Worm (Caenorhabditis elegans) whole organism, L1 larva: ENCODE results near the gene irld-27.

Source experiments
- C04F5.9 ChIP-seq: sonication (generic microtip); optimal IDR thresholded peaks from 2 replicates; lab custom pipeline; 2016; ENCODE audit warnings: missing genetic modification characterization, missing compliant biosample characterization
- C16A3.4 ChIP-seq: fragments of 150-350 bp; optimal IDR thresholded peaks from 2 replicates; lab custom pipeline; 2014; ENCODE audit warnings: missing biosample characterization, missing genetic modification characterization
- C34B4.2 ChIP-seq: sonication (generic microtip); optimal IDR thresholded peaks from 2 replicates; lab custom pipeline; 2017; ENCODE audit warnings: mild to moderate bottlenecking, missing genetic modification characterization, missing compliant biosample characterization
- aha-1 ChIP-seq: fragments of 150-350 bp; optimal IDR thresholded peaks from 2 replicates; lab custom pipeline; 2014; ENCODE audit warnings: missing biosample characterization, missing genetic modification characterization
- alr-1 ChIP-seq: fragments of 200-800 bp; sonication (Bioruptor generic); optimal IDR thresholded peaks from 2 replicates; lab custom pipeline; 2018; ENCODE audit warnings: borderline replicate concordance, mild to moderate bottlenecking, missing genetic modification characterization, missing compliant biosample characterization
- blmp-1 ChIP-seq: fragments of 150-350 bp; optimal IDR thresholded peaks from 2 replicates; lab custom pipeline; 2014; ENCODE audit warnings: missing biosample characterization, missing genetic modification characterization
- ceh-63 ChIP-seq: fragments of 200-800 bp; sonication (Bioruptor generic); optimal IDR thresholded peaks from 2 replicates; lab custom pipeline; 2018; ENCODE audit warnings: mild to moderate bottlenecking, missing genetic modification characterization, missing compliant biosample characterization
- ceh-8 ChIP-seq: fragments of 200-800 bp; sonication (Bioruptor generic); optimal IDR thresholded peaks from 2 replicates; lab custom pipeline; 2018; ENCODE audit warnings: mild to moderate bottlenecking, missing genetic modification characterization, moderate library complexity, missing compliant biosample characterization
- ceh-82 ChIP-seq, 3 experiments: fragments of 150-350 bp in 1 of 3; sonication (generic microtip) in 2 of 3; optimal IDR thresholded peaks; 2 replicates each; lab custom pipeline; 2014 to 2017; ENCODE audit warnings: missing biosample characterization in 3 of 3, missing genetic modification characterization in 3 of 3
- ceh-90 ChIP-seq: sonication (generic microtip); optimal IDR thresholded peaks from 2 replicates; lab custom pipeline; 2016; ENCODE audit warnings: missing genetic modification characterization, missing compliant biosample characterization
- ces-1 ChIP-seq: fragments of 150-350 bp; optimal IDR thresholded peaks from 2 replicates; lab custom pipeline; 2014; ENCODE audit warnings: missing biosample characterization, missing genetic modification reagents, missing genetic modification characterization
- efl-1 ChIP-seq, 4 experiments: fragments of 150-350 bp; optimal IDR thresholded peaks in 3 of 4; peaks in 1 of 4; 1 replicate in 1 of 4; 2 replicates in 3 of 4; lab custom pipeline; 2014; ENCODE audit warnings: missing biosample characterization in 2 of 4, missing genetic modification characterization in 2 of 4, missing genetic modification reagents in 2 of 4
- efl-3 ChIP-seq: fragments of 200-800 bp; sonication (Bioruptor generic); optimal IDR thresholded peaks from 2 replicates; lab custom pipeline; 2018; ENCODE audit warnings: mild to moderate bottlenecking, missing genetic modification characterization, missing compliant biosample characterization
- egl-27 ChIP-seq, 2 experiments: fragments of 150-350 bp in 1 of 2; sonication (generic microtip); optimal IDR thresholded peaks; 3 replicates each; lab custom pipeline; 2017 to 2018; ENCODE audit warnings: missing biosample characterization in 2 of 2, missing genetic modification characterization in 2 of 2, missing genetic modification reagents in 2 of 2
- ets-5 ChIP-seq: fragments of 200-800 bp; sonication (Bioruptor generic); IDR thresholded peaks from 2 replicates; pipeline ENCODE4 v1.3.6; 2022; ENCODE audit warnings: missing genetic modification characterization, missing compliant biosample characterization
- fkh-4 ChIP-seq: sonication (generic microtip); optimal IDR thresholded peaks from 2 replicates; lab custom pipeline; 2016; ENCODE audit warnings: missing compliant biosample characterization, missing genetic modification characterization, borderline replicate concordance
- grh-1 ChIP-seq: fragments of 200-800 bp; sonication (Bioruptor generic); IDR thresholded peaks from 2 replicates; pipeline ENCODE4 v1.3.6; 2022; ENCODE audit warnings: missing genetic modification reagents, missing genetic modification characterization, missing compliant biosample characterization
- hlh-17 ChIP-seq: fragments of 200-800 bp; sonication (Bioruptor generic); optimal IDR thresholded peaks from 2 replicates; lab custom pipeline; 2018; ENCODE audit warnings: missing genetic modification characterization, mild to moderate bottlenecking, missing compliant biosample characterization, moderate library complexity, borderline replicate concordance
- hlh-4 ChIP-seq: sonication (generic microtip); optimal IDR thresholded peaks from 2 replicates; lab custom pipeline; 2016; ENCODE audit warnings: mild to moderate bottlenecking, missing genetic modification characterization, missing compliant biosample characterization
- hpl-2 ChIP-seq: fragments of 150-350 bp; optimal IDR thresholded peaks from 2 replicates; lab custom pipeline; 2014; ENCODE audit warnings: missing biosample characterization, missing genetic modification reagents, missing genetic modification characterization
- irx-1 ChIP-seq: sonication (generic microtip); optimal IDR thresholded peaks from 2 replicates; lab custom pipeline; 2016; ENCODE audit warnings: missing genetic modification characterization, missing compliant biosample characterization
- jun-1 ChIP-seq: fragments of 150-350 bp; optimal IDR thresholded peaks from 2 replicates; lab custom pipeline; 2014; ENCODE audit warnings: missing biosample characterization, missing genetic modification reagents, missing genetic modification characterization
- lin-13 ChIP-seq: fragments of 150-350 bp; optimal IDR thresholded peaks from 2 replicates; lab custom pipeline; 2014; ENCODE audit warnings: missing biosample characterization, missing genetic modification reagents, missing genetic modification characterization
- lin-14 ChIP-seq: fragments of 200-800 bp; sonication (Bioruptor generic); optimal IDR thresholded peaks from 2 replicates; lab custom pipeline; 2018; ENCODE audit warnings: mild to moderate bottlenecking, missing genetic modification characterization, moderate library complexity, missing compliant biosample characterization
- lin-15B ChIP-seq: fragments of 150-350 bp; sonication (generic microtip); optimal IDR thresholded peaks from 3 replicates; lab custom pipeline; 2014; ENCODE audit warnings: missing biosample characterization, missing genetic modification characterization
- lin-39 ChIP-seq: fragments of 150-350 bp; optimal IDR thresholded peaks from 2 replicates; lab custom pipeline; 2014; ENCODE audit warnings: missing biosample characterization, missing genetic modification reagents, missing genetic modification characterization
- lsy-2 ChIP-seq, 2 experiments: fragments of 150-350 bp; optimal IDR thresholded peaks; 2 replicates each; lab custom pipeline; 2014; ENCODE audit warnings: missing biosample characterization in 2 of 2, missing genetic modification characterization in 2 of 2
- mab-9 ChIP-seq: fragments of 200-800 bp; sonication (Bioruptor generic); IDR thresholded peaks from 2 replicates; pipeline ENCODE4 v1.3.6; 2022; ENCODE audit warnings: missing genetic modification reagents, missing genetic modification characterization, missing compliant biosample characterization
- nhr-11 ChIP-seq: fragments of 150-350 bp; optimal IDR thresholded peaks from 2 replicates; lab custom pipeline; 2014; ENCODE audit warnings: missing biosample characterization, missing genetic modification characterization
- nhr-19 ChIP-seq: fragments of 200-800 bp; sonication (Bioruptor generic); conservative IDR thresholded peaks from 2 replicates; pipeline ENCODE4 v1.3.6; 2022; ENCODE audit warnings: missing genetic modification characterization, missing compliant biosample characterization
- nhr-71 ChIP-seq: sonication (generic microtip); optimal IDR thresholded peaks from 2 replicates; lab custom pipeline; 2016; ENCODE audit warnings: mild to moderate bottlenecking, missing genetic modification characterization, moderate library complexity, missing compliant biosample characterization
- nhr-76 ChIP-seq: sonication (generic microtip); optimal IDR thresholded peaks from 2 replicates; lab custom pipeline; 2017; ENCODE audit warnings: missing biosample characterization, missing genetic modification characterization
- nhr-84 ChIP-seq: sonication (generic microtip); optimal IDR thresholded peaks from 2 replicates; lab custom pipeline; 2017; ENCODE audit warnings: missing biosample characterization, missing genetic modification characterization
- nhr-85 ChIP-seq: sonication (generic microtip); peaks from one replicate; lab custom pipeline; 2016; ENCODE audit warnings: missing genetic modification characterization, inconsistent platforms, missing compliant biosample characterization
- pax-3 ChIP-seq: fragments of 200-800 bp; sonication (Bioruptor generic); optimal IDR thresholded peaks from 2 replicates; lab custom pipeline; 2018; ENCODE audit warnings: mild to moderate bottlenecking, missing genetic modification characterization, moderate library complexity, missing compliant biosample characterization
- rnt-1 ChIP-seq: sonication (generic microtip); optimal IDR thresholded peaks from 2 replicates; lab custom pipeline; 2016; ENCODE audit warnings: mild to moderate bottlenecking, missing genetic modification characterization, moderate library complexity, missing compliant biosample characterization
- skn-1 ChIP-seq: fragments of 150-350 bp; optimal IDR thresholded peaks from 2 replicates; lab custom pipeline; 2014; ENCODE audit warnings: missing biosample characterization, missing genetic modification characterization
- snu-23 ChIP-seq: sonication (generic microtip); optimal IDR thresholded peaks from 2 replicates; lab custom pipeline; 2016; ENCODE audit warnings: missing genetic modification characterization, missing compliant biosample characterization
- sptf-1 ChIP-seq: fragments of 150-350 bp; optimal IDR thresholded peaks from 2 replicates; lab custom pipeline; 2014; ENCODE audit warnings: missing biosample characterization, missing genetic modification characterization
- tlp-1 ChIP-seq: fragments of 150-350 bp; optimal IDR thresholded peaks from 2 replicates; lab custom pipeline; 2014; ENCODE audit warnings: missing biosample characterization, missing genetic modification characterization
- unc-130 ChIP-seq: fragments of 150-350 bp; optimal IDR thresholded peaks from 2 replicates; lab custom pipeline; 2017; ENCODE audit warnings: missing biosample characterization, missing genetic modification characterization, inconsistent platforms
- unc-30 ChIP-seq: sonication (generic microtip); optimal IDR thresholded peaks from 2 replicates; lab custom pipeline; 2017; ENCODE audit warnings: missing biosample characterization, missing genetic modification characterization
- unc-62 ChIP-seq: fragments of 150-350 bp; optimal IDR thresholded peaks from 2 replicates; lab custom pipeline; 2014; ENCODE audit warnings: missing biosample characterization, missing genetic modification reagents, missing genetic modification characterization
- unc-98 ChIP-seq: fragments of 200-800 bp; sonication (Bioruptor generic); IDR thresholded peaks from 2 replicates; pipeline ENCODE4 v1.3.6; 2022; ENCODE audit warnings: missing genetic modification characterization, missing compliant biosample characterization
- ztf-4 ChIP-seq: fragments of 150-350 bp; optimal IDR thresholded peaks from 2 replicates; lab custom pipeline; 2014; ENCODE audit warnings: missing biosample characterization, missing genetic modification characterization

irld-27 gene

DNA sequence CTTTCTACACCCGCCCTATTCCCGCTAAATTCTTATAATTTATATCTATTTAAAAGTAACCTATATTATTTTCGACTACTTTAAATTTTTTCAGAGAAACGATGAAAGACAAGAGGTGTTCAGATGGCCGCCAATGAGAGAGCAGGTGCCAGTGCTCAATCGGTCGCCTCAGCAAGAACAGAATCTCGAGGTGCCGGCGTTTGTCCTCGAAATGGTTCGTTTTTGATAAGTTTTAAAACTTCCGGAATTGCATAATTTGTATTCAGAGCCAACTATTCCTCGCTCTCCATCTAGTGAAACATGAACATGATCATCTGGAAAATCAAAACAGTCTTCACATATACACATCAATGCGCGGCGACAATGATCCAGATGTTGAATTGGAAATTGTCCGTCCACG lies 38.9 kb downstream of the irld-27 start, which contains the start of gene bath-23:
bath-23 (plus strand) TSS at position 301 of the 400 bp plus-strand sequence.
- TF ChIP-seq nhr-71 (tag; lab: Kevin White, UChicago) (no peak), ceh-63 (GFP tag; lab: Kevin White, UChicago) (no peak), nhr-11 (no peak), fkh-4 (tag; lab: Kevin White, UChicago) (no peak), lin-13 (GFP tag; lab: Kevin White, UChicago) (no peak), C34B4.2 (tag; lab: Kevin White, UChicago) (no peak), hlh-17 (no peak), nhr-76 (tag; lab: Kevin White, UChicago) (no peak), unc-30 (tag; lab: Kevin White, UChicago) (no peak), unc-62 (GFP tag; lab: Kevin White, UChicago) (no peak), snu-23 (no peak), alr-1 (tag; lab: Kevin White, UChicago) (no peak), tlp-1 (tag; lab: Kevin White, UChicago) (no peak)

ce11 chrII:3373875-3374274 lies 41.7 kb downstream of the irld-27 start:
- TF ChIP-seq unc-130 (no peak), C04F5.9 (tag; lab: Kevin White, UChicago) (no peak), efl-1 (optimal IDR thresholded peaks at IDR 0.05; lab: Kevin White, UChicago) (peak in 1 of 2 experiments; percentile 4), efl-1 (GFP tag; optimal IDR thresholded peaks at IDR 0.05 in 1 of 2; lab: Kevin White, UChicago) (no peak), blmp-1 (tag; lab: Kevin White, UChicago) (peak; percentile 8)

- TF ChIP-seq efl-1 (optimal IDR thresholded peaks at IDR 0.05; lab: Kevin White, UChicago) (no peak), efl-1 (GFP tag; optimal IDR thresholded peaks at IDR 0.05 in 1 of 2; lab: Kevin White, UChicago) (no peak), efl-3 (no peak), mab-9 (GFP tag; lab: Robert Waterston, UW) (no peak), hlh-17 (no peak), rnt-1 (no peak), irx-1 (tag; lab: Kevin White, UChicago) (no peak), hlh-4 (no peak), grh-1 (no peak), ces-1 (GFP tag; lab: Kevin White, UChicago) (no peak), aha-1 (tag; lab: Kevin White, UChicago) (no peak)
Measured at ce11 chrII:3374779-3375178, 42.6 kb downstream of the irld-27 start, which contains the start of gene bath-10. Gene bath-10, plus strand, starts transcription at chrII:3375079.

DNA sequence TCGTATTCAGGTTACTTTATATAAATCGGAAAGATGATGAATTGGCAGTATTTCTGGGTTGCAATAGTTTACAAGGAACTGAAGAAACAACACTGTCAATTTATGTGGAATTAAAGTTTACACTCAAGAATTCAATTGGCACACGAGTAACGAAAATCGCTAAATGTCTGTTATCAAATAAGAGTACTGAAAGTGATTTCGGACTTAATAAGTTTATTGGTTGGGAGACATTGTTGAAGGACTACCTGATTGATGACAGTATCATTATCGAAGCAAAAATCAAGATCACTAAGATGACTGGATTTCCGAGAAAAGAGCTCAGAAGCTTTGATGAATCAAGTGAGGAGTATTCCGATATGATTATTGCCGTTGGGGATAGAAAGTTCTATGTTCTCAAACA lies 43.2 kb downstream of the irld-27 start:
- TF ChIP-seq hlh-4 (no peak), efl-3 (no peak), lin-39 (tag; lab: Kevin White, UChicago) (no peak), tlp-1 (tag; lab: Kevin White, UChicago) (no peak), ceh-8 (no peak), egl-27 (tag; optimal IDR thresholded peaks at IDR 0.05; lab: Kevin White, UChicago) (no peak), ets-5 (GFP tag; lab: Robert Waterston, UW) (no peak), unc-98 (no peak), hpl-2 (GFP tag; lab: Kevin White, UChicago) (no peak), fkh-4 (tag; lab: Kevin White, UChicago) (no peak), jun-1 (tag; lab: Kevin White, UChicago) (no peak), nhr-85 (tag; lab: Kevin White, UChicago) (no peak), C16A3.4 (tag; lab: Kevin White, UChicago) (no peak), ztf-4 (tag; lab: Kevin White, UChicago) (no peak)

DNA sequence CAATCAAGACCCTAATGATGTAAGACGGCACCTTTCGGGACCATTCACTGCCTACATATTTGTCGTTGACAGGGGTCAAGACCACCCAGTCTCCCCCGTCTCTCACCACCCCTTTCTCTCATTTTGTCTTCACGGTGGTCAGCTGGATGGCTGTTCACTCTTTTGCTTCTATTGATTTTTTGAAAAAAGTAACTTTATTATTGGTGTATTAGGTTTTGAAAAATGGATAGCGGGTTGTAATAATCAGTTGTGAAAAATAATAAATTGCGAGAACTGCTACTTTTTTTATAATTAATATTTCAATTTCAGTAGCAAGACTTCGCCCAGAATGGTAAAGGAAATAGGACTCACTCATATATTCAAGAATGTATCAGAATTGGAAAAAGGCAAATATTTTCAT lies 44.6 kb downstream of the irld-27 start, which contains the start of gene bath-9:
bath-9 (plus strand) TSS at position 301 of the 400 bp plus-strand sequence.
- TF ChIP-seq ets-5 (GFP tag; lab: Robert Waterston, UW) = no peak
- TF ChIP-seq ceh-82 (tag; optimal IDR thresholded peaks at IDR 0.05; lab: Kevin White, UChicago) = no peak
- no peak for TF ChIP-seq lin-14
- TF ChIP-seq jun-1 (tag; lab: Kevin White, UChicago) = no peak
- no peak for TF ChIP-seq rnt-1
- TF ChIP-seq nhr-19 (GFP tag; lab: Robert Waterston, UW) = no peak
- no peak for TF ChIP-seq lsy-2 (tag; optimal IDR thresholded peaks at IDR 0.05; lab: Kevin White, UChicago)
- no peak for TF ChIP-seq sptf-1 (tag; lab: Kevin White, UChicago)
- TF ChIP-seq lin-15B (tag; lab: Kevin White, UChicago) = no peak
- no peak for TF ChIP-seq lin-39 (tag; lab: Kevin White, UChicago)
- TF ChIP-seq ceh-90 = no peak
- TF ChIP-seq skn-1 (tag; lab: Kevin White, UChicago) = no peak
- no peak for TF ChIP-seq unc-62 (GFP tag; lab: Kevin White, UChicago)
- TF ChIP-seq nhr-84 = no peak
- TF ChIP-seq pax-3 = no peak
